Worm (Caenorhabditis elegans) whole organism, L1 larva: ENCODE data around the gene C07A9.10.

Experiments
- F16B12.6 ChIP-seq: fragments of 150-350 bp; optimal IDR thresholded peaks from 2 replicates; lab custom pipeline; 2014; ENCODE audit warnings: missing biosample characterization, missing genetic modification characterization
- alr-1 ChIP-seq: fragments of 200-800 bp; sonication (Bioruptor generic); optimal IDR thresholded peaks from 2 replicates; lab custom pipeline; 2018; ENCODE audit warnings: borderline replicate concordance, mild to moderate bottlenecking, missing genetic modification characterization, missing compliant biosample characterization
- aly-2 ChIP-seq: fragments of 150-350 bp; optimal IDR thresholded peaks from 2 replicates; lab custom pipeline; 2014; ENCODE audit warnings: missing biosample characterization, missing genetic modification characterization
- ama-1 ChIP-seq: fragments of 150-350 bp; optimal IDR thresholded peaks from 2 replicates; lab custom pipeline; 2014
- blmp-1 ChIP-seq: fragments of 150-350 bp; optimal IDR thresholded peaks from 2 replicates; lab custom pipeline; 2014; ENCODE audit warnings: missing biosample characterization, missing genetic modification characterization
- ces-1 ChIP-seq: fragments of 150-350 bp; optimal IDR thresholded peaks from 2 replicates; lab custom pipeline; 2014; ENCODE audit warnings: missing biosample characterization, missing genetic modification reagents, missing genetic modification characterization
- dpl-1 ChIP-seq, 3 experiments: fragments of 150-350 bp in 2 of 3; sonication (generic microtip) in 1 of 3; optimal IDR thresholded peaks; 2 replicates each; lab custom pipeline; 2014 to 2017; ENCODE audit warnings: missing biosample characterization in 3 of 3, missing genetic modification characterization in 3 of 3, missing genetic modification reagents in 3 of 3
- dsc-1 ChIP-seq: sonication (generic microtip); optimal IDR thresholded peaks from 2 replicates; lab custom pipeline; 2016; ENCODE audit warnings: mild to moderate bottlenecking, missing genetic modification characterization, missing compliant biosample characterization
- efl-1 ChIP-seq, 4 experiments: fragments of 150-350 bp; optimal IDR thresholded peaks in 3 of 4; peaks in 1 of 4; 1 replicate in 1 of 4; 2 replicates in 3 of 4; lab custom pipeline; 2014; ENCODE audit warnings: missing biosample characterization in 2 of 4, missing genetic modification characterization in 2 of 4, missing genetic modification reagents in 2 of 4
- efl-3 ChIP-seq: fragments of 200-800 bp; sonication (Bioruptor generic); optimal IDR thresholded peaks from 2 replicates; lab custom pipeline; 2018; ENCODE audit warnings: mild to moderate bottlenecking, missing genetic modification characterization, missing compliant biosample characterization
- egl-13 ChIP-seq: sonication (generic microtip); optimal IDR thresholded peaks from 2 replicates; lab custom pipeline; 2016; ENCODE audit warnings: missing genotype, missing genetic modification reagents, missing genetic modification characterization, missing compliant biosample characterization
- elt-3 ChIP-seq, 6 experiments: fragments of 150-350 bp in 1 of 6; sonication (generic microtip); optimal IDR thresholded peaks; 2 replicates each; lab custom pipeline; 2017 to 2018; ENCODE audit warnings: missing biosample characterization in 6 of 6, missing genetic modification characterization in 6 of 6, inconsistent platforms in 1 of 6
- fkh-8 ChIP-seq: sonication (generic microtip); optimal IDR thresholded peaks from 2 replicates; lab custom pipeline; 2016; ENCODE audit warnings: mild to moderate bottlenecking, missing genetic modification characterization, missing compliant biosample characterization
- fos-1 ChIP-seq: fragments of 150-350 bp; optimal IDR thresholded peaks from 2 replicates; lab custom pipeline; 2014; ENCODE audit warnings: missing biosample characterization, missing genetic modification characterization
- grh-1 ChIP-seq: fragments of 200-800 bp; sonication (Bioruptor generic); IDR thresholded peaks from 2 replicates; pipeline ENCODE4 v1.3.6; 2022; ENCODE audit warnings: missing genetic modification reagents, missing genetic modification characterization, missing compliant biosample characterization
- jun-1 ChIP-seq: fragments of 150-350 bp; optimal IDR thresholded peaks from 2 replicates; lab custom pipeline; 2014; ENCODE audit warnings: missing biosample characterization, missing genetic modification reagents, missing genetic modification characterization
- lin-13 ChIP-seq: fragments of 150-350 bp; optimal IDR thresholded peaks from 2 replicates; lab custom pipeline; 2014; ENCODE audit warnings: missing biosample characterization, missing genetic modification reagents, missing genetic modification characterization
- lin-14 ChIP-seq: fragments of 200-800 bp; sonication (Bioruptor generic); optimal IDR thresholded peaks from 2 replicates; lab custom pipeline; 2018; ENCODE audit warnings: mild to moderate bottlenecking, missing genetic modification characterization, moderate library complexity, missing compliant biosample characterization
- lin-15B ChIP-seq: fragments of 150-350 bp; sonication (generic microtip); optimal IDR thresholded peaks from 3 replicates; lab custom pipeline; 2014; ENCODE audit warnings: missing biosample characterization, missing genetic modification characterization
- mdl-1 ChIP-seq, 2 experiments: fragments of 150-350 bp; optimal IDR thresholded peaks; 2 replicates each; lab custom pipeline; 2014 to 2017; ENCODE audit warnings: missing biosample characterization in 2 of 2, missing genetic modification characterization in 2 of 2, inconsistent platforms in 1 of 2
- nhr-237 ChIP-seq: fragments of 150-350 bp; optimal IDR thresholded peaks from 2 replicates; lab custom pipeline; 2014; ENCODE audit warnings: missing biosample characterization, missing genetic modification characterization
- nhr-47 ChIP-seq: sonication (generic microtip); optimal IDR thresholded peaks from 2 replicates; lab custom pipeline; 2016; ENCODE audit warnings: mild to moderate bottlenecking, missing genetic modification characterization, moderate library complexity, missing compliant biosample characterization
- nhr-77 ChIP-seq: fragments of 150-350 bp; optimal IDR thresholded peaks from 2 replicates; lab custom pipeline; 2014; ENCODE audit warnings: missing biosample characterization, missing genetic modification characterization
- nhr-85 ChIP-seq: sonication (generic microtip); peaks from one replicate; lab custom pipeline; 2016; ENCODE audit warnings: missing genetic modification characterization, inconsistent platforms, missing compliant biosample characterization
- pax-3 ChIP-seq: fragments of 200-800 bp; sonication (Bioruptor generic); optimal IDR thresholded peaks from 2 replicates; lab custom pipeline; 2018; ENCODE audit warnings: mild to moderate bottlenecking, missing genetic modification characterization, moderate library complexity, missing compliant biosample characterization
- pqm-1 ChIP-seq: sonication (generic microtip); optimal IDR thresholded peaks from 3 replicates; lab custom pipeline; 2017; ENCODE audit warnings: missing biosample characterization, missing genetic modification characterization
- rnt-1 ChIP-seq: sonication (generic microtip); optimal IDR thresholded peaks from 2 replicates; lab custom pipeline; 2016; ENCODE audit warnings: mild to moderate bottlenecking, missing genetic modification characterization, moderate library complexity, missing compliant biosample characterization
- sup-37 ChIP-seq: fragments of 200-800 bp; sonication (Bioruptor generic); optimal IDR thresholded peaks from 2 replicates; lab custom pipeline; 2018; ENCODE audit warnings: mild to moderate bottlenecking, missing genetic modification characterization, missing compliant biosample characterization
- unc-62 ChIP-seq: fragments of 150-350 bp; optimal IDR thresholded peaks from 2 replicates; lab custom pipeline; 2014; ENCODE audit warnings: missing biosample characterization, missing genetic modification reagents, missing genetic modification characterization
- unc-86 ChIP-seq: sonication (generic microtip); optimal IDR thresholded peaks from 2 replicates; lab custom pipeline; 2016; ENCODE audit warnings: missing genetic modification characterization, missing compliant biosample characterization
- ztf-4 ChIP-seq: fragments of 150-350 bp; optimal IDR thresholded peaks from 2 replicates; lab custom pipeline; 2014; ENCODE audit warnings: missing biosample characterization, missing genetic modification characterization

C07A9.10 gene

ce11 chrIII:9661119-9661518, 24.7 kb downstream of the C07A9.10 start (continued):
- TF ChIP-seq efl-1 (optimal IDR thresholded peaks at IDR 0.05; lab: Kevin White, UChicago) (no peak), efl-1 (GFP tag; optimal IDR thresholded peaks at IDR 0.05 in 1 of 2; lab: Kevin White, UChicago) (peak in 1 of 2 experiments; percentile 38), lin-15B (tag; lab: Kevin White, UChicago) (no peak), ztf-4 (tag; lab: Kevin White, UChicago) (no peak), nhr-85 (peak; percentile 39), fos-1 (tag; lab: Kevin White, UChicago) (no peak), unc-62 (GFP tag; lab: Kevin White, UChicago) (no peak)

ce11 chrIII:9658569-9658968, 27.3 kb downstream of the C07A9.10 start:
- TF ChIP-seq mdl-1 (tag; optimal IDR thresholded peaks at IDR 0.05; lab: Kevin White, UChicago) (no peak), grh-1 (GFP tag; lab: Robert Waterston, UW) (no peak), pax-3 (tag; lab: Kevin White, UChicago) (peak; percentile 53), pqm-1 (tag; lab: Kevin White, UChicago) (no peak), lin-13 (GFP tag; lab: Kevin White, UChicago) (no peak), dpl-1 (GFP tag; optimal IDR thresholded peaks at IDR 0.05; lab: Kevin White, UChicago) (no peak), nhr-77 (tag; lab: Kevin White, UChicago) (no peak), ces-1 (GFP tag; lab: Kevin White, UChicago) (no peak), dsc-1 (tag; lab: Kevin White, UChicago) (peak; percentile 94), fkh-8 (tag; lab: Kevin White, UChicago) (peak; percentile 30), sup-37 (GFP tag; lab: Kevin White, UChicago) (no peak), aly-2 (tag; lab: Kevin White, UChicago) (no peak)

- TF ChIP-seq sup-37 (GFP tag; lab: Kevin White, UChicago): no peak
- TF ChIP-seq nhr-237 (tag; lab: Kevin White, UChicago): no peak
Measured at ce11 chrIII:9655802-9656201, 30.1 kb downstream of the C07A9.10 start, which contains the start of gene C15H7.4. Gene C15H7.4, minus strand, starts transcription at chrIII:9655902.

ce11 chrIII:9651871-9652270, 34.0 kb downstream of the C07A9.10 start, which contains the start of gene C15H7.3:
Gene C15H7.3, minus strand, starts transcription at chrIII:9651971.
- TF ChIP-seq nhr-77 (tag; lab: Kevin White, UChicago) (no peak), nhr-47 (no peak), ztf-4 (tag; lab: Kevin White, UChicago) (no peak), pqm-1 (tag; lab: Kevin White, UChicago) (no peak), lin-14 (GFP tag; lab: Kevin White, UChicago) (no peak), alr-1 (tag; lab: Kevin White, UChicago) (no peak), efl-3 (GFP tag; lab: Kevin White, UChicago) (no peak), F16B12.6 (no peak), rnt-1 (no peak), jun-1 (tag; lab: Kevin White, UChicago) (no peak), unc-86 (tag; lab: Kevin White, UChicago) (no peak), ama-1 (lab: Kevin White, UChicago) (no peak), efl-1 (optimal IDR thresholded peaks at IDR 0.05; lab: Kevin White, UChicago) (no peak), efl-1 (GFP tag; optimal IDR thresholded peaks at IDR 0.05 in 1 of 2; lab: Kevin White, UChicago) (no peak), fos-1 (tag; lab: Kevin White, UChicago) (no peak)

- TF ChIP-seq egl-13 (no peak), blmp-1 (tag; lab: Kevin White, UChicago) (peak; percentile 100), efl-1 (optimal IDR thresholded peaks at IDR 0.05; lab: Kevin White, UChicago) (no peak), efl-1 (GFP tag; optimal IDR thresholded peaks at IDR 0.05 in 1 of 2; lab: Kevin White, UChicago) (no peak), elt-3 (tag; optimal IDR thresholded peaks at IDR 0.05; lab: Kevin White, UChicago) (peak in 1 of 6 experiments; percentile 7)
Measured at ce11 chrIII:9646440-9647021, 39.3 kb downstream of the C07A9.10 start.
